Worm (Caenorhabditis elegans): ENCODE measurements around the gene F10G2.7.

- TF ChIP-seq madf-6 (GFP tag; IDR thresholded peaks at IDR 0.05) (no peak), lin-35 (GFP tag; optimal IDR thresholded peaks at IDR 0.05) (no peak), die-1 (tag; optimal IDR thresholded peaks at IDR 0.05) (no peak), aptf-3 (GFP tag; IDR thresholded peaks at IDR 0.05) (no peak), nhr-90 (tag; optimal IDR thresholded peaks at IDR 0.05) (no peak)
Observed at ce11 chrV:7313233-7313632, 23.9 kb downstream of the F10G2.7 start, which contains the start of gene srx-6.

Measured in whole organism, young adult.